Worm (Caenorhabditis elegans): Measurements from ENCODE around the gene dpy-6.
A peak's percentile ranks its signal among the peaks of the same experiment; 100 is the strongest.

DNA sequence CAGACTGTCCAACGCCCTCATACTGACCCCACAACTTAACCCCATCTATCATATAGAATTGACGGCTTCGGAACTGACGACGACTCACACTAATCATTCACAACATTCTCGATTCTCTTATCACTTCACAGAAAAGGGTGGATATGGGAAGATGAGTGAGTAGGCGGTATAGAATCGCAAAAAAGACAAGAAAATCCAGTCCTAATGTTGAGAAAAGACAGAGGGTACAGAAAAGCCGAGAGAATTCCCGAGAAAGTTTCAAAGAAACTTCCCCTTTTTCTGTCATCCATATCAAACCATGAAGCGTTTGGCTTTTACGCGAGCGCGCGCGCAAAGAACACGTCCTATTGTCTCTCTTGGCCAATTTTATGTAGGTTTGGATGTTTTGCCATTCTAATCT lies 48.8 kb upstream of the dpy-6 start:
- TF ChIP-seq zag-1 (tag; optimal IDR thresholded peaks at IDR 0.05) (no peak), ceh-44 (GFP tag; IDR thresholded peaks at IDR 0.05) (no peak), jun-1 (tag; optimal IDR thresholded peaks at IDR 0.05) (no peak), hlh-11 (tag; optimal IDR thresholded peaks at IDR 0.05) (peak; percentile 28), mdl-1 (tag; optimal IDR thresholded peaks at IDR 0.05) (peak in 1 of 2 experiments; percentile 28)

Data from whole organism, L4 larva.